Worm (Caenorhabditis elegans): ENCODE data around the gene F31D5.7.

DNA sequence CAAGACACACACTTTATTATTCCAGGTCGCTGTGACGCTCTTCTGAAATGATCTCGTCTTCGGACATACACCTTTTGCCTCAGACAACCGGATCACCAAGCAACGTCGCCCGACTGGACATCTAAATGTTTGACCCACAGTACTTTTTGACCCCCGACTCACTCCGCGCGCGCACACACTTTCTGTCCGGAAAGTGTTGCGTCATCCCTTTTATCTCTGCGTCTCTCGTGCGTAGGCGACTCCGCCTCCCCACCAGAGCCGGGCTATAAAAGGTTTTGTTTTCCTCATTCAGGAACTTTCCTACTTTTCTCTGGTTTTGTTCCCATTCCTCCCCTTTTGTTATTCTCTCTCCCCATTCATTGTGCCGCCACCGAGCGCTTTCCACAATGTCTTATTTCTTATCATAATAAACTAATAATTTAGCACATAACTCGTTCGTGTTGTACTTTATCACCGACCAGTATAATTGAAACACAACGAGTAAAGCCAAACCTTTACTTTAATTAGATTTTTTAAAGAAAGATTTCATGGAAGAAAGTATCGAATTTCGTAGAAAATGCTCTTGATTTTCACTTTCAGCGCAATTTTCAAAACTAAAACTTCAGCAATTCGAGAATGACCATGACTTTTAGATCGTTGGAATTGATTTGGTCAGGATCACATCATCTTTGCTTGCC lies 2.0 kb upstream of the F31D5.7 start, which contains the start of gene F31D5.6:
- TF ChIP-seq ztf-11 (tag; optimal IDR thresholded peaks at IDR 0.05) = no peak
- TF ChIP-seq nhr-25 (tag; optimal IDR thresholded peaks at IDR 0.05; ENCODE audit: borderline replicate concordance, insufficient read depth) = no peak
- no peak for TF ChIP-seq F37D6.2 (tag; optimal IDR thresholded peaks at IDR 0.05)
- no peak for TF ChIP-seq unc-62 (GFP tag; optimal IDR thresholded peaks at IDR 0.05 in 1 of 2)
- TF ChIP-seq unc-62 (tag; optimal IDR thresholded peaks at IDR 0.05) = no peak
- no peak for TF ChIP-seq unc-130 (GFP tag; optimal IDR thresholded peaks at IDR 0.05)
- no peak for TF ChIP-seq pha-4 (GFP tag; IDR thresholded peaks at IDR 0.05)
- no peak for TF ChIP-seq pha-4 (tag; optimal IDR thresholded peaks at IDR 0.05)
- TF ChIP-seq mep-1 (tag; optimal IDR thresholded peaks at IDR 0.05) = no peak
- no peak for TF ChIP-seq daf-8 (GFP tag; IDR thresholded peaks at IDR 0.05)
- TF ChIP-seq ceh-20 (GFP tag; IDR thresholded peaks at IDR 0.05) = no peak
- TF ChIP-seq ceh-62 (tag; optimal IDR thresholded peaks at IDR 0.05) = no peak

Data from whole organism, L4 larva.